In genomic region chr2L:3856372-3856771, dm6 we compare ENCODE assay signal across 4 fruit fly cellular contexts.
A peak's percentile ranks its signal among the peaks of the same experiment; 100 is the strongest.
TF ChIP-seq lines count a peak whose summit lies in the region.

No protein-coding gene starts in this region.

- no peak for TF ChIP-seq CTCF in whole organism, embryonic (GFP tag; optimal IDR thresholded peaks at IDR 0.05; lab: Kevin White, UChicago)

TF ChIP-seq in whole organism, embryonic, 481 proteins besides CTCF, POLR2A, EP300 and RAD21 (continues in another document):
- TF ChIP-seq bcd (GFP tag; optimal IDR thresholded peaks at IDR 0.05; lab: Kevin White, UChicago), result peak; percentile 20
- no peak for TF ChIP-seq CG8089 (GFP tag; optimal IDR thresholded peaks at IDR 0.05; lab: Kevin White, UChicago)
- TF ChIP-seq CG7963 (GFP tag; IDR thresholded peaks at IDR 0.05; lab: Robert Waterston, UW; ENCODE audit: partially characterized antibody), result no peak
- no peak for TF ChIP-seq psq (GFP tag; optimal IDR thresholded peaks at IDR 0.05; lab: Kevin White, UChicago)
- peak; percentile 27 for TF ChIP-seq jing (GFP tag; optimal IDR thresholded peaks at IDR 0.05; lab: Kevin White, UChicago)
- TF ChIP-seq CG3163 (GFP tag; optimal IDR thresholded peaks at IDR 0.05; lab: Kevin White, UChicago), result no peak
- TF ChIP-seq oc (tag; optimal IDR thresholded peaks at IDR 0.05; lab: Kevin White, UChicago), result no peak
- peak; percentile 82 for TF ChIP-seq CG2712 (tag; optimal IDR thresholded peaks at IDR 0.05; lab: Kevin White, UChicago)
- TF ChIP-seq exex (tag; optimal IDR thresholded peaks at IDR 0.05; lab: Kevin White, UChicago), result no peak
- TF ChIP-seq slp2 (GFP tag; optimal IDR thresholded peaks at IDR 0.05; lab: Kevin White, UChicago), result peak; percentile 3
- TF ChIP-seq Spps (tag; optimal IDR thresholded peaks at IDR 0.05; lab: Kevin White, UChicago), result peak; percentile 38
- no peak for TF ChIP-seq amos (GFP tag; IDR thresholded peaks at IDR 0.05; lab: Robert Waterston, UW; ENCODE audit: partially characterized antibody)
- peak; percentile 42 for TF ChIP-seq CG4820 (GFP tag; optimal IDR thresholded peaks at IDR 0.05; lab: Kevin White, UChicago)
- no peak for TF ChIP-seq CG7372 (GFP tag; IDR thresholded peaks at IDR 0.05; lab: Robert Waterston, UW)
- peak; percentile 26; the same call in 1 of the 2 replicates for TF ChIP-seq ssp (GFP tag; IDR thresholded peaks at IDR 0.05; lab: Robert Waterston, UW)
- TF ChIP-seq lbe (GFP tag; optimal IDR thresholded peaks at IDR 0.05; lab: Kevin White, UChicago), result no peak
- no peak for TF ChIP-seq usp (GFP tag; optimal IDR thresholded peaks at IDR 0.05; lab: Kevin White, UChicago)
- no peak for TF ChIP-seq hth (optimal IDR thresholded peaks at IDR 0.05; lab: Kevin White, UChicago)
- TF ChIP-seq CG13894 (tag; optimal IDR thresholded peaks at IDR 0.05; lab: Kevin White, UChicago), result no peak
- no peak for TF ChIP-seq Ets97D (GFP tag; optimal IDR thresholded peaks at IDR 0.05; lab: Kevin White, UChicago)
- no peak for TF ChIP-seq Adf1 (GFP tag; IDR thresholded peaks at IDR 0.05; lab: Robert Waterston, UW)
- TF ChIP-seq grn (GFP tag; optimal IDR thresholded peaks at IDR 0.05; lab: Kevin White, UChicago), result peak; percentile 92
- peak; percentile 35 for TF ChIP-seq CG2875 (GFP tag; optimal IDR thresholded peaks at IDR 0.05; lab: Kevin White, UChicago)

TF ChIP-seq in whole organism, prepupa, 60 proteins besides CTCF, POLR2A, EP300 and RAD21 (continues in another document):
- TF ChIP-seq CG11902 (GFP tag; optimal IDR thresholded peaks at IDR 0.05; lab: Kevin White, UChicago) (peak; percentile 30), net (GFP tag; optimal IDR thresholded peaks at IDR 0.05; lab: Kevin White, UChicago) (no peak), CG1621 (tag; optimal IDR thresholded peaks at IDR 0.05; lab: Kevin White, UChicago) (no peak), CG8119 (GFP tag; IDR thresholded peaks at IDR 0.05; lab: Robert Waterston, UW) (no peak), Met (GFP tag; optimal IDR thresholded peaks at IDR 0.05; lab: Kevin White, UChicago) (peak; percentile 55), Hr39 (GFP tag; optimal IDR thresholded peaks at IDR 0.05; lab: Kevin White, UChicago) (peak; percentile 44), CG3919 (GFP tag; optimal IDR thresholded peaks at IDR 0.05; lab: Kevin White, UChicago) (peak; percentile 42), CG10631 (GFP tag; optimal IDR thresholded peaks at IDR 0.05; lab: Kevin White, UChicago) (peak; percentile 37), dsx (GFP tag; optimal IDR thresholded peaks at IDR 0.05; lab: Kevin White, UChicago; ENCODE audit: poor library complexity, severe bottlenecking) (peak; percentile 36), CG11294 (GFP tag; IDR thresholded peaks at IDR 0.05; lab: Robert Waterston, UW) (no peak), CG15336 (GFP tag; IDR thresholded peaks at IDR 0.05; lab: Robert Waterston, UW) (no peak), achi (GFP tag; optimal IDR thresholded peaks at IDR 0.05; lab: Kevin White, UChicago) (peak; percentile 27), pdm3 (GFP tag; optimal IDR thresholded peaks at IDR 0.05; lab: Kevin White, UChicago) (peak; percentile 25), Sox14 (GFP tag; optimal IDR thresholded peaks at IDR 0.05; lab: Kevin White, UChicago) (peak; percentile 24), Blimp-1 (GFP tag; optimal IDR thresholded peaks at IDR 0.05; lab: Kevin White, UChicago) (no peak), fkh (GFP tag; optimal IDR thresholded peaks at IDR 0.05; lab: Kevin White, UChicago) (no peak), CG16779 (tag; optimal IDR thresholded peaks at IDR 0.05; lab: Kevin White, UChicago) (no peak), CG32006 (GFP tag; optimal IDR thresholded peaks at IDR 0.05; lab: Kevin White, UChicago) (peak; percentile 7), CG6854 (GFP tag; optimal IDR thresholded peaks at IDR 0.05; lab: Kevin White, UChicago) (no peak), Eip93F (GFP tag; optimal IDR thresholded peaks at IDR 0.05; lab: Kevin White, UChicago) (no peak), esn (GFP tag; optimal IDR thresholded peaks at IDR 0.05; lab: Kevin White, UChicago) (peak; percentile 59), Eip75B (GFP tag; optimal IDR thresholded peaks at IDR 0.05; lab: Kevin White, UChicago) (peak; percentile 31), topi (GFP tag; optimal IDR thresholded peaks at IDR 0.05; lab: Kevin White, UChicago) (peak; percentile 59), Ets21C (GFP tag; optimal IDR thresholded peaks at IDR 0.05; lab: Kevin White, UChicago) (no peak)

TF ChIP-seq in whole organism, pupa, 21 proteins besides CTCF, POLR2A, EP300 and RAD21:
- TF ChIP-seq Ets98B (GFP tag; IDR thresholded peaks at IDR 0.05; lab: Robert Waterston, UW), result no peak
- no peak for TF ChIP-seq CG4496 (GFP tag; IDR thresholded peaks at IDR 0.05; lab: Robert Waterston, UW)
- TF ChIP-seq CG15710 (tag; optimal IDR thresholded peaks at IDR 0.05; lab: Kevin White, UChicago), result peak; percentile 37
- peak; percentile 49 for TF ChIP-seq CG8159 (tag; optimal IDR thresholded peaks at IDR 0.05; lab: Kevin White, UChicago)
- TF ChIP-seq CG17806 (tag; optimal IDR thresholded peaks at IDR 0.05; lab: Kevin White, UChicago), result peak; percentile 32
- TF ChIP-seq CG10348 (GFP tag; IDR thresholded peaks at IDR 0.05; lab: Robert Waterston, UW), result no peak
- peak; percentile 35 for TF ChIP-seq Snoo (tag; optimal IDR thresholded peaks at IDR 0.05; lab: Kevin White, UChicago)
- no peak for TF ChIP-seq CG13204 (GFP tag; optimal IDR thresholded peaks at IDR 0.05; lab: Kevin White, UChicago)
- TF ChIP-seq CG14655 (GFP tag; optimal IDR thresholded peaks at IDR 0.05; lab: Kevin White, UChicago), result peak; percentile 27
- no peak for TF ChIP-seq gl (tag; optimal IDR thresholded peaks at IDR 0.05; lab: Kevin White, UChicago)
- TF ChIP-seq CG34367 (tag; optimal IDR thresholded peaks at IDR 0.05; lab: Kevin White, UChicago), result peak; percentile 23
- no peak for TF ChIP-seq fd96Ca (GFP tag; IDR thresholded peaks at IDR 0.05; lab: Robert Waterston, UW)
- TF ChIP-seq rn (GFP tag; IDR thresholded peaks at IDR 0.05; lab: Robert Waterston, UW), result no peak
- TF ChIP-seq D1 (tag; optimal IDR thresholded peaks at IDR 0.05; lab: Kevin White, UChicago), result no peak
- no peak for TF ChIP-seq CG8301 (tag; optimal IDR thresholded peaks at IDR 0.05; lab: Kevin White, UChicago)
- TF ChIP-seq Pif1A (GFP tag; optimal IDR thresholded peaks at IDR 0.05; lab: Kevin White, UChicago), result peak; percentile 44
- TF ChIP-seq Pif1B (GFP tag; optimal IDR thresholded peaks at IDR 0.05; lab: Kevin White, UChicago), result peak; percentile 22
- no peak for TF ChIP-seq CG32121 (GFP tag; IDR thresholded peaks at IDR 0.05; lab: Robert Waterston, UW)
- no peak for TF ChIP-seq CG12605 (GFP tag; IDR thresholded peaks at IDR 0.05; lab: Robert Waterston, UW)
- TF ChIP-seq CG9948 (tag; optimal IDR thresholded peaks at IDR 0.05; lab: Kevin White, UChicago), result peak; percentile 28
- no peak for TF ChIP-seq EcR (GFP tag; optimal IDR thresholded peaks at IDR 0.05; lab: Kevin White, UChicago)

TF ChIP-seq in whole organism, wandering third instar larva, 38 proteins besides CTCF, POLR2A, EP300 and RAD21:
- TF ChIP-seq HLH106 (tag; optimal IDR thresholded peaks at IDR 0.05; lab: Kevin White, UChicago), result peak; percentile 31
- peak; percentile 21 for TF ChIP-seq h (GFP tag; optimal IDR thresholded peaks at IDR 0.05; lab: Kevin White, UChicago)
- peak in 1 of 2 experiments; percentile 31 for TF ChIP-seq foxo (GFP tag; optimal IDR thresholded peaks at IDR 0.05; lab: Kevin White, UChicago)
- no peak for TF ChIP-seq Dfd (GFP tag; optimal IDR thresholded peaks at IDR 0.05; lab: Kevin White, UChicago)
- no peak for TF ChIP-seq sage (GFP tag; optimal IDR thresholded peaks at IDR 0.05; lab: Kevin White, UChicago)
- peak; percentile 2 for TF ChIP-seq Sp1 (GFP tag; optimal IDR thresholded peaks at IDR 0.05; lab: Kevin White, UChicago)
- TF ChIP-seq woc (GFP tag; optimal IDR thresholded peaks at IDR 0.05; lab: Kevin White, UChicago), result peak; percentile 30
- TF ChIP-seq fru (GFP tag; optimal IDR thresholded peaks at IDR 0.05; lab: Kevin White, UChicago), result peak; percentile 39
- peak; percentile 29 for TF ChIP-seq br (GFP tag; optimal IDR thresholded peaks at IDR 0.05; lab: Kevin White, UChicago)
TF ChIP-seq in whole organism, wandering third instar larva: peak in this region for 7.

Comparison
In these comparisons a context has a peak if more than half of its experiments do, and no peak if none do; other contexts are left out.
1. Of the 7 proteins assayed by ChIP-seq in both whole organism, embryonic and whole organism, prepupa: peak only in whole organism, embryonic: Blimp-1; only in whole organism, prepupa: Hr39; in both: Sox102F; in neither: 4.